Fruit fly (Drosophila melanogaster): ENCODE results near the gene Brd8.

Gene Brd8

DNA sequence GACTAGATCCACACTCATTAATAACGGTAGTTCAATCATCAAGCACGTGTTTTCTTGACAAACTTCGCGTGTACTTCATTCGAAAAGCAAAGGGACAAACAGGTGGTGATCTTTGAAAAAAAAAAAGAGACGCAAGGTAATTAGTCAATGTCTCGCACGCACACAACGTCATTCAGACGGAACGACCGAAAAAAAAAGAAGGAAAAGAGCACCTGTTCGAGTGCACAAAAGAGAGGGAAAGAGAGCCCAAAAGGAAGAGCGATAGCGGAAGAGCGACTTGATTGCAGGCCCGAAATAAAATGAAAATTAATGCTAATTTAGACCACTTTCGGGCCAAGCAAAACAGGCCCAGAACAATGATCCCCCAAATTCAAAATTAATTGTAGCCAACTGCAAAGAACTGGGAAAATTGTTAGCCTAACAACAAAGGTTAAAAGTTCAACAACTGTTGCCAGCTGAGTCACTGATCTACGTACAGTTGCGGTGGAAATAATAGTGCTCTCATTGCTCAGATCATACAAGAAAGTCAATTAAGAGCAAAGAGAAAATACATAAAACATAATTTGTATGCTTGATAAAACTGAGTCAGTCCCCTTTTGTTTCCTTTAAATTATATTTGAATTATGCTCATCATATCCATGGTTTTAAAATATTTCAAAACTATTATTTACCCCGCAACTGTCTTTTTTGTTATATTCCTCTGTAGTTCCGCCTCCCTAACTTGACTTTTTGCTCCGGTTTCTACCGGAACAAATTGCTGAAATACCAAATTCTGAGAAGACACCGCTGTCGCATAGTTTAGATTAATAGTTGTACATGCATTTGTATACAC lies 7.4 kb upstream of the Brd8 start:
- TF ChIP-seq CG11504 (tag; optimal IDR thresholded peaks at IDR 0.05) (peak; percentile 46), kah (GFP tag; optimal IDR thresholded peaks at IDR 0.05) (peak; percentile 84), Optix (GFP tag; IDR thresholded peaks at IDR 0.05) (no peak), Med (GFP tag) (peak; percentile 63), CG10543 (GFP tag; optimal IDR thresholded peaks at IDR 0.05) (no peak), gem (tag; optimal IDR thresholded peaks at IDR 0.05) (peak; percentile 55), dmrt11E (tag; optimal IDR thresholded peaks at IDR 0.05) (peak; percentile 13), ac (GFP tag; optimal IDR thresholded peaks at IDR 0.05) (peak; percentile 24), danr (GFP tag; IDR thresholded peaks at IDR 0.05) (no peak), CG17802 (tag; optimal IDR thresholded peaks at IDR 0.05) (no peak), CG10366 (GFP tag; IDR thresholded peaks at IDR 0.05) (no peak), CG15696 (tag; optimal IDR thresholded peaks at IDR 0.05) (no peak), Elba2 (GFP tag; optimal IDR thresholded peaks at IDR 0.05) (no peak), ken (GFP tag; IDR thresholded peaks at IDR 0.05) (no peak), cad (GFP tag; optimal IDR thresholded peaks at IDR 0.05) (no peak), CG3281 (GFP tag; optimal IDR thresholded peaks at IDR 0.05) (peak; percentile 14), CG3163 (GFP tag; optimal IDR thresholded peaks at IDR 0.05) (peak; percentile 91), CG11696 (GFP tag; IDR thresholded peaks at IDR 0.05) (peak; percentile 81), dmrt99B (tag; optimal IDR thresholded peaks at IDR 0.05) (peak; percentile 28), CG3995 (GFP tag; optimal IDR thresholded peaks at IDR 0.05) (no peak), gsb-n (tag; optimal IDR thresholded peaks at IDR 0.05) (peak; percentile 14), Sox102F (GFP tag; optimal IDR thresholded peaks at IDR 0.05) (peak; percentile 32), sqz (GFP tag; optimal IDR thresholded peaks at IDR 0.05) (peak; percentile 40), CG12104 (GFP tag; optimal IDR thresholded peaks at IDR 0.05) (no peak), Hr51 (GFP tag; optimal IDR thresholded peaks at IDR 0.05) (peak in 1 of 2 experiments; percentile 10), onecut (GFP tag; IDR thresholded peaks at IDR 0.05) (no peak), CG2120 (GFP tag; optimal IDR thresholded peaks at IDR 0.05) (peak; percentile 26), CG12155 (GFP tag; optimal IDR thresholded peaks at IDR 0.05) (no peak), ci (GFP tag; IDR thresholded peaks at IDR 0.05) (no peak), Hsf (GFP tag; optimal IDR thresholded peaks at IDR 0.05) (peak; percentile 19), oc (tag; optimal IDR thresholded peaks at IDR 0.05) (no peak), Hr78 (GFP tag; optimal IDR thresholded peaks at IDR 0.05) (peak in 1 of 2 experiments; percentile 92), sens (GFP tag) (peak; percentile 78), prd (optimal IDR thresholded peaks at IDR 0.05) (no peak), prd (GFP tag; IDR thresholded peaks at IDR 0.05) (peak; percentile 38; the same call in 1 of the 3 replicates), cas (GFP tag; IDR thresholded peaks at IDR 0.05) (no peak), CG11695 (GFP tag; IDR thresholded peaks at IDR 0.05) (peak; percentile 15; the same call in 1 of the 3 replicates), Six4 (GFP tag; optimal IDR thresholded peaks at IDR 0.05) (peak; percentile 4), CG12391 (tag; optimal IDR thresholded peaks at IDR 0.05) (peak; percentile 12), Gug (GFP tag; IDR thresholded peaks at IDR 0.05) (no peak), Trl (optimal IDR thresholded peaks at IDR 0.05) (peak; percentile 72 to 75), Trl (GFP tag; optimal IDR thresholded peaks at IDR 0.05) (no peak), CG7839 (tag; optimal IDR thresholded peaks at IDR 0.05) (peak; percentile 11), CG17361 (GFP tag; IDR thresholded peaks at IDR 0.05) (0 out of 3 replicates have a peak, but pooled peaks have one; percentile 20), gfzf (GFP tag; optimal IDR thresholded peaks at IDR 0.05) (no peak), bsh (GFP tag; optimal IDR thresholded peaks at IDR 0.05) (peak in 1 of 2 experiments; percentile 27), unpg (GFP tag; optimal IDR thresholded peaks at IDR 0.05) (peak; percentile 28), crp (GFP tag; optimal IDR thresholded peaks at IDR 0.05) (no peak), zen (tag; optimal IDR thresholded peaks at IDR 0.05) (peak; percentile 23)
